Fruit fly (Drosophila melanogaster) whole organism, wandering third instar larva: ENCODE results near the gene crm.
A peak's percentile ranks its signal among the peaks of the same experiment; 100 is the strongest.

Experiments used
- Abd-B ChIP-seq: fragments of >200 bp; optimal IDR thresholded peaks from 2 replicates; lab custom pipeline; 2017; ENCODE audit warnings: missing biosample characterization, missing genetic modification characterization
- CG9705 ChIP-seq: fragments of 200-800 bp; sonication (Bioruptor generic); optimal IDR thresholded peaks from 2 replicates; lab custom pipeline; 2018; ENCODE audit warnings: missing biosample characterization, mild to moderate bottlenecking, missing genetic modification characterization
- HLH106 ChIP-seq: fragments of 200-800 bp; optimal IDR thresholded peaks from 3 replicates; lab custom pipeline; 2019; ENCODE audit warnings: missing biosample characterization, mild to moderate bottlenecking, missing genetic modification characterization, moderate library complexity
- Hnf4 ChIP-seq: fragments of 200-800 bp; sonication (Bioruptor generic); optimal IDR thresholded peaks from 2 replicates; lab custom pipeline; 2016; ENCODE audit warnings: missing biosample characterization, mild to moderate bottlenecking, missing genetic modification characterization
- OdsH ChIP-seq: fragments of 200-800 bp; sonication (Bioruptor generic); optimal IDR thresholded peaks from 2 replicates; lab custom pipeline; 2016; ENCODE audit warnings: missing biosample characterization, mild to moderate bottlenecking, missing genetic modification characterization
- br ChIP-seq: fragments of 200-800 bp; sonication (Bioruptor generic); optimal IDR thresholded peaks from 2 replicates; lab custom pipeline; 2016; ENCODE audit warnings: missing biosample characterization, missing genetic modification characterization
- ey ChIP-seq: fragments of 200-800 bp; sonication (Bioruptor generic); optimal IDR thresholded peaks from 2 replicates; lab custom pipeline; 2016; ENCODE audit warnings: missing biosample characterization, missing genetic modification characterization
- foxo ChIP-seq, 2 experiments: fragments of 200-800 bp; sonication (Bioruptor generic); optimal IDR thresholded peaks; 2 replicates in 1 of 2; 3 replicates in 1 of 2; lab custom pipeline; 2016 to 2017; ENCODE audit warnings: missing biosample characterization in 2 of 2, missing genetic modification characterization in 2 of 2

DNA sequence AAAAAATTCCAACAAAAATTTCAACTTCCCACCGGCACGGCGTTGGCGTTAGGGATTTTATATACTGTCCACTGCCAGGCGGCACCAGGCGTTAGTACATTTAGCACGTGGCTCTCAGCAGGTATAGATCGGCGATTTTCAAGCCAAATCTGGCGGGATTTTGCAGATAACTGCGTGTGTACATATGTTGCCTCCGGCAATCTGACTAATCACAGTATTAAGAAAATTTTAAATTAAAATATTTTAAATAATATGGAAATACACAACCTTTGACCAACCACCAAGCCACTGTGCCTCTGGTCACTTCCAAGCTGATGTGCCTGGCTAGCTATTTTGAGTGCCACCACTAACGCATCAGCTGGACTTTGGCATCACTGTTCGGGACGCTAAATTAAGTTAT is 6.4 kb downstream of the crm start, which contains the start of the genes ttm50 and CG2712:
- TF ChIP-seq br (GFP tag; lab: Kevin White, UChicago) (no peak), Abd-B (GFP tag; lab: Kevin White, UChicago) (no peak), Hnf4 (no peak), CG9705 (peak; percentile 65), foxo (GFP tag; optimal IDR thresholded peaks at IDR 0.05; lab: Kevin White, UChicago) (no peak), OdsH (GFP tag; lab: Kevin White, UChicago) (peak; percentile 12), ey (GFP tag; lab: Kevin White, UChicago) (peak; percentile 17), HLH106 (peak; percentile 79)
